Fruit fly (Drosophila melanogaster) whole organism, pupa: ENCODE results near the gene CG42570.

ENCODE experiments used
- CG10348 ChIP-seq: fragments of 200-800 bp; sonication (Bioruptor generic); IDR thresholded peaks from 2 replicates; pipeline ENCODE4 v1.3.6; 2022; ENCODE audit warnings: missing biosample characterization, missing genetic modification characterization
- CG12605 ChIP-seq: fragments of 200-800 bp; sonication (Bioruptor generic); IDR thresholded peaks from 2 replicates; pipeline ENCODE4 v1.3.6; 2022; ENCODE audit warnings: missing biosample characterization, missing genetic modification characterization
- CG13204 ChIP-seq: fragments of 200-800 bp; sonication (Bioruptor generic); optimal IDR thresholded peaks from 2 replicates; lab custom pipeline; 2018; ENCODE audit warnings: missing biosample characterization, mild to moderate bottlenecking, missing genetic modification characterization, moderate library complexity
- CG14655 ChIP-seq: fragments of 200-800 bp; sonication (Bioruptor generic); optimal IDR thresholded peaks from 3 replicates; lab custom pipeline; 2017; ENCODE audit warnings: mild to moderate bottlenecking, missing biosample characterization, missing genetic modification reagents, missing genetic modification characterization
- CG15710 ChIP-seq: fragments of 200-800 bp; sonication (Bioruptor generic); optimal IDR thresholded peaks from 2 replicates; lab custom pipeline; 2018; ENCODE audit warnings: missing biosample characterization, mild to moderate bottlenecking, missing genetic modification characterization, moderate library complexity
- CG17806 ChIP-seq: fragments of 200-800 bp; sonication (Bioruptor generic); optimal IDR thresholded peaks from 2 replicates; lab custom pipeline; 2018; ENCODE audit warnings: missing biosample characterization, mild to moderate bottlenecking, missing genetic modification characterization, moderate library complexity
- CG32121 ChIP-seq: fragments of 200-800 bp; sonication (Bioruptor generic); IDR thresholded peaks from 2 replicates; pipeline ENCODE4 v1.3.6; 2022; ENCODE audit warnings: missing biosample characterization, missing genetic modification characterization
- CG34367 ChIP-seq: fragments of 200-800 bp; sonication (Bioruptor generic); optimal IDR thresholded peaks from 2 replicates; lab custom pipeline; 2018; ENCODE audit warnings: missing biosample characterization, mild to moderate bottlenecking, missing genetic modification characterization
- CG4496 ChIP-seq: fragments of 200-800 bp; sonication (Bioruptor generic); IDR thresholded peaks from 3 replicates; pipeline ENCODE4 v1.3.6; 2022; ENCODE audit warnings: missing biosample characterization, missing genetic modification characterization
- CG8159 ChIP-seq: fragments of 200-800 bp; sonication (Bioruptor generic); optimal IDR thresholded peaks from 3 replicates; lab custom pipeline; 2018; ENCODE audit warnings: missing biosample characterization, mild to moderate bottlenecking, missing genetic modification characterization, moderate library complexity
- CG8301 ChIP-seq: fragments of 200-800 bp; sonication (Bioruptor generic); optimal IDR thresholded peaks from 2 replicates; lab custom pipeline; 2018; ENCODE audit warnings: missing biosample characterization, mild to moderate bottlenecking, missing genetic modification characterization
- CG9948 ChIP-seq: fragments of 200-800 bp; sonication (Bioruptor generic); optimal IDR thresholded peaks from 2 replicates; lab custom pipeline; 2018; ENCODE audit warnings: missing biosample characterization, mild to moderate bottlenecking, missing genetic modification characterization, moderate library complexity
- D1 ChIP-seq: fragments of 200-800 bp; sonication (Bioruptor generic); optimal IDR thresholded peaks from 2 replicates; lab custom pipeline; 2018; ENCODE audit warnings: missing biosample characterization, mild to moderate bottlenecking, missing genetic modification characterization, moderate library complexity
- EcR ChIP-seq: fragments of 200-800 bp; sonication (Bioruptor generic); optimal IDR thresholded peaks from 3 replicates; lab custom pipeline; 2019; ENCODE audit warnings: missing biosample characterization, missing genetic modification characterization, mild to moderate bottlenecking, moderate library complexity, missing genetic modification reagents
- Ets98B ChIP-seq: fragments of 200-800 bp; sonication (Bioruptor generic); IDR thresholded peaks from 2 replicates; pipeline ENCODE4 v1.3.6; 2022; ENCODE audit warnings: missing biosample characterization, missing genetic modification characterization
- Pif1A ChIP-seq: fragments of 200-800 bp; sonication (Bioruptor generic); optimal IDR thresholded peaks from 3 replicates; lab custom pipeline; 2016; ENCODE audit warnings: missing biosample characterization, missing genetic modification characterization
- Pif1B ChIP-seq: fragments of 200-800 bp; sonication (Bioruptor generic); optimal IDR thresholded peaks from 3 replicates; lab custom pipeline; 2016; ENCODE audit warnings: missing biosample characterization, missing genetic modification characterization
- Snoo ChIP-seq: fragments of 200-800 bp; sonication (Bioruptor generic); optimal IDR thresholded peaks from 3 replicates; lab custom pipeline; 2017; ENCODE audit warnings: missing biosample characterization, mild to moderate bottlenecking, missing genetic modification characterization, inconsistent platforms
- fd96Ca ChIP-seq: fragments of 200-800 bp; sonication (Bioruptor generic); IDR thresholded peaks from 3 replicates; pipeline ENCODE4 v1.3.6; 2022; ENCODE audit warnings: missing biosample characterization, missing genetic modification characterization
- gl ChIP-seq: fragments of 200-800 bp; sonication (Bioruptor generic); optimal IDR thresholded peaks from 2 replicates; lab custom pipeline; 2018; ENCODE audit warnings: missing biosample characterization, mild to moderate bottlenecking, missing genetic modification characterization
- rn ChIP-seq: fragments of 200-800 bp; sonication (Bioruptor generic); IDR thresholded peaks from 2 replicates; pipeline ENCODE4 v1.3.6; 2022; ENCODE audit warnings: missing biosample characterization, missing genetic modification characterization

CG42570 gene

dm6 chr3L:15691968-15692367 is 25.7 kb upstream of the CG42570 start, which contains the start of gene CG34451:
CG34451 (minus strand) TSS chr3L:15692068.
- TF ChIP-seq fd96Ca (GFP tag; lab: Robert Waterston, UW): no peak
- no peak for TF ChIP-seq CG15710
- no peak for TF ChIP-seq CG34367 (tag; lab: Kevin White, UChicago)
- TF ChIP-seq rn (GFP tag; lab: Robert Waterston, UW): no peak
- no peak for TF ChIP-seq D1 (tag; lab: Kevin White, UChicago)
- TF ChIP-seq Pif1A (GFP tag; lab: Kevin White, UChicago): no peak
- no peak for TF ChIP-seq CG4496 (GFP tag; lab: Robert Waterston, UW)
- no peak for TF ChIP-seq CG8159 (tag; lab: Kevin White, UChicago)
- no peak for TF ChIP-seq Ets98B (GFP tag; lab: Robert Waterston, UW)
- no peak for TF ChIP-seq CG8301 (tag; lab: Kevin White, UChicago)
- TF ChIP-seq Snoo: no peak
- TF ChIP-seq EcR: no peak
- no peak for TF ChIP-seq Pif1B (GFP tag; lab: Kevin White, UChicago)
- TF ChIP-seq CG14655 (GFP tag; lab: Kevin White, UChicago): no peak
- TF ChIP-seq CG9948 (tag; lab: Kevin White, UChicago): no peak
- no peak for TF ChIP-seq CG32121 (GFP tag; lab: Robert Waterston, UW)

- no peak for TF ChIP-seq CG4496 (GFP tag; lab: Robert Waterston, UW)
- no peak for TF ChIP-seq CG8301 (tag; lab: Kevin White, UChicago)
- no peak for TF ChIP-seq Pif1A (GFP tag; lab: Kevin White, UChicago)
- TF ChIP-seq CG15710: no peak
- no peak for TF ChIP-seq CG32121 (GFP tag; lab: Robert Waterston, UW)
- TF ChIP-seq EcR: no peak
- TF ChIP-seq CG12605 (GFP tag; lab: Robert Waterston, UW): no peak
- TF ChIP-seq CG34367 (tag; lab: Kevin White, UChicago): no peak
- no peak for TF ChIP-seq rn (GFP tag; lab: Robert Waterston, UW)
- TF ChIP-seq Pif1B (GFP tag; lab: Kevin White, UChicago): no peak
- no peak for TF ChIP-seq fd96Ca (GFP tag; lab: Robert Waterston, UW)
- TF ChIP-seq Ets98B (GFP tag; lab: Robert Waterston, UW): no peak
- no peak for TF ChIP-seq CG13204
- TF ChIP-seq D1 (tag; lab: Kevin White, UChicago): no peak
- TF ChIP-seq Snoo: no peak
- no peak for TF ChIP-seq CG9948 (tag; lab: Kevin White, UChicago)
- TF ChIP-seq CG10348 (GFP tag; lab: Robert Waterston, UW): no peak
Measured at dm6 chr3L:15692388-15692787, 25.2 kb upstream of the CG42570 start.

dm6 chr3L:15692794-15693532 is 24.7 kb upstream of the CG42570 start:
- peak; percentile 20 for TF ChIP-seq CG15710
- no peak for TF ChIP-seq gl (tag; lab: Kevin White, UChicago)
- TF ChIP-seq CG34367 (tag; lab: Kevin White, UChicago): peak; percentile 9
- no peak for TF ChIP-seq CG12605 (GFP tag; lab: Robert Waterston, UW)
- TF ChIP-seq rn (GFP tag; lab: Robert Waterston, UW): no peak
- TF ChIP-seq CG8159 (tag; lab: Kevin White, UChicago): peak; percentile 59
- TF ChIP-seq CG8301 (tag; lab: Kevin White, UChicago): no peak
- peak; percentile 32 for TF ChIP-seq CG17806 (tag; lab: Kevin White, UChicago)
- peak; percentile 4 for TF ChIP-seq Snoo
- TF ChIP-seq CG14655 (GFP tag; lab: Kevin White, UChicago): peak; percentile 57
- TF ChIP-seq CG9948 (tag; lab: Kevin White, UChicago): peak; percentile 48
- peak; percentile 25 for TF ChIP-seq Pif1B (GFP tag; lab: Kevin White, UChicago)

- TF ChIP-seq fd96Ca (GFP tag; lab: Robert Waterston, UW): no peak
- no peak for TF ChIP-seq Ets98B (GFP tag; lab: Robert Waterston, UW)
- no peak for TF ChIP-seq gl (tag; lab: Kevin White, UChicago)
- TF ChIP-seq Pif1B (GFP tag; lab: Kevin White, UChicago): no peak
- TF ChIP-seq CG12605 (GFP tag; lab: Robert Waterston, UW): no peak
- TF ChIP-seq rn (GFP tag; lab: Robert Waterston, UW): no peak
- TF ChIP-seq CG34367 (tag; lab: Kevin White, UChicago): no peak
- no peak for TF ChIP-seq CG10348 (GFP tag; lab: Robert Waterston, UW)
- no peak for TF ChIP-seq CG13204
- no peak for TF ChIP-seq CG14655 (GFP tag; lab: Kevin White, UChicago)
- no peak for TF ChIP-seq Pif1A (GFP tag; lab: Kevin White, UChicago)
- TF ChIP-seq Snoo: no peak
Measured at dm6 chr3L:15694406-15694805, 23.2 kb upstream of the CG42570 start.

- TF ChIP-seq CG4496 (GFP tag; lab: Robert Waterston, UW): 0 out of 3 replicates have a peak, but pooled peaks have one; percentile 48
- TF ChIP-seq CG14655 (GFP tag; lab: Kevin White, UChicago): no peak
- TF ChIP-seq, all 21 proteins: peak for 1
Measured at dm6 chr3L:15695195-15695594, 22.4 kb upstream of the CG42570 start.

dm6 chr3L:15697916-15698315 is 19.7 kb upstream of the CG42570 start:
- no peak for TF ChIP-seq Pif1A (GFP tag; lab: Kevin White, UChicago)
- TF ChIP-seq gl (tag; lab: Kevin White, UChicago): no peak
- no peak for TF ChIP-seq CG9948 (tag; lab: Kevin White, UChicago)
- TF ChIP-seq CG15710: no peak
- TF ChIP-seq Ets98B (GFP tag; lab: Robert Waterston, UW): no peak
- no peak for TF ChIP-seq rn (GFP tag; lab: Robert Waterston, UW)
- no peak for TF ChIP-seq D1 (tag; lab: Kevin White, UChicago)
- TF ChIP-seq, all 21 proteins: peak for 0
